Worm (Caenorhabditis elegans) whole organism, L2 larva: ENCODE measurements around the gene F56C3.4.

Source experiments
- C34F6.9 ChIP-seq: fragments of 150-350 bp; optimal IDR thresholded peaks from 2 replicates; lab custom pipeline; 2014; ENCODE audit warnings: missing biosample characterization, missing genetic modification characterization
- F13H6.1 ChIP-seq: sonication (generic microtip); optimal IDR thresholded peaks from 2 replicates; lab custom pipeline; 2016; ENCODE audit warnings: missing genetic modification characterization, missing compliant biosample characterization
- Y55F3AM.14 ChIP-seq: fragments of 200-800 bp; sonication (Bioruptor generic); optimal IDR thresholded peaks from 2 replicates; lab custom pipeline; 2018; ENCODE audit warnings: mild to moderate bottlenecking, missing genetic modification characterization, missing compliant biosample characterization
- ama-1 ChIP-seq: fragments of 150-350 bp; optimal IDR thresholded peaks from 2 replicates; lab custom pipeline; 2018; ENCODE audit warnings: inconsistent platforms
- blmp-1 ChIP-seq: sonication (generic microtip); optimal IDR thresholded peaks from 2 replicates; lab custom pipeline; 2017; ENCODE audit warnings: missing genetic modification characterization, mild to moderate bottlenecking, missing compliant biosample characterization, antibody characterized with exemption, moderate library complexity; ENCODE audit not compliant: insufficient read depth
- ceh-16 ChIP-seq: fragments of 150-350 bp; optimal IDR thresholded peaks from 2 replicates; lab custom pipeline; 2014; ENCODE audit warnings: missing biosample characterization, missing genetic modification characterization
- ceh-82 ChIP-seq: fragments of 150-350 bp; optimal IDR thresholded peaks from 2 replicates; lab custom pipeline; 2014; ENCODE audit warnings: missing biosample characterization, missing genetic modification characterization
- crh-2 ChIP-seq: sonication (generic microtip); optimal IDR thresholded peaks from 2 replicates; lab custom pipeline; 2017; ENCODE audit warnings: missing biosample characterization, missing genetic modification characterization
- dmd-4 ChIP-seq: sonication (generic microtip); optimal IDR thresholded peaks from 2 replicates; lab custom pipeline; 2017; ENCODE audit warnings: missing biosample characterization, missing genetic modification characterization
- egl-27 ChIP-seq: sonication (generic microtip); optimal IDR thresholded peaks from 3 replicates; lab custom pipeline; 2017; ENCODE audit warnings: missing biosample characterization, missing genetic modification reagents, missing genetic modification characterization
- elt-1 ChIP-seq: fragments of 150-350 bp; optimal IDR thresholded peaks from 2 replicates; lab custom pipeline; 2014; ENCODE audit warnings: missing biosample characterization, missing genetic modification characterization
- fos-1 ChIP-seq: fragments of 150-350 bp; optimal IDR thresholded peaks from 2 replicates; lab custom pipeline; 2014; ENCODE audit warnings: missing biosample characterization, missing genetic modification characterization
- gmeb-1 ChIP-seq: fragments of 150-350 bp; optimal IDR thresholded peaks from 2 replicates; lab custom pipeline; 2014; ENCODE audit warnings: missing biosample characterization, missing genetic modification characterization
- lin-13 ChIP-seq: fragments of 150-350 bp; optimal IDR thresholded peaks from 2 replicates; lab custom pipeline; 2014; ENCODE audit warnings: missing biosample characterization, missing genetic modification reagents, missing genetic modification characterization
- lin-39 ChIP-seq: fragments of 150-350 bp; optimal IDR thresholded peaks from 2 replicates; lab custom pipeline; 2014; ENCODE audit warnings: missing biosample characterization, missing genetic modification reagents, missing genetic modification characterization
- lsy-2 ChIP-seq, 2 experiments: fragments of 150-350 bp in 1 of 2; sonication (generic microtip) in 1 of 2; optimal IDR thresholded peaks; 2 replicates each; lab custom pipeline; 2014 to 2017; ENCODE audit warnings: missing biosample characterization in 2 of 2, missing genetic modification characterization in 2 of 2
- mab-5 ChIP-seq: fragments of 150-350 bp; optimal IDR thresholded peaks from 2 replicates; lab custom pipeline; 2014; ENCODE audit warnings: missing biosample characterization, missing genetic modification characterization
- mbf-1 ChIP-seq: sonication (generic microtip); optimal IDR thresholded peaks from 2 replicates; lab custom pipeline; 2017; ENCODE audit warnings: missing biosample characterization, missing genetic modification characterization
- mdl-1 ChIP-seq, 2 experiments: fragments of 150-350 bp in 1 of 2; sonication (generic microtip) in 1 of 2; optimal IDR thresholded peaks; 2 replicates each; lab custom pipeline; 2017; ENCODE audit warnings: missing biosample characterization in 2 of 2, missing genetic modification characterization in 2 of 2
- nhr-10 ChIP-seq: sonication (generic microtip); optimal IDR thresholded peaks from 2 replicates; lab custom pipeline; 2017; ENCODE audit warnings: missing biosample characterization, missing genetic modification characterization
- nhr-12 ChIP-seq: fragments of 150-350 bp; optimal IDR thresholded peaks from 2 replicates; lab custom pipeline; 2014; ENCODE audit warnings: missing biosample characterization, missing genetic modification characterization
- nhr-129 ChIP-seq: fragments of 150-350 bp; optimal IDR thresholded peaks from 2 replicates; lab custom pipeline; 2014; ENCODE audit warnings: missing biosample characterization, missing genetic modification characterization
- nhr-21 ChIP-seq: fragments of 150-350 bp; optimal IDR thresholded peaks from 2 replicates; lab custom pipeline; 2014; ENCODE audit warnings: missing biosample characterization, missing genetic modification characterization
- nhr-23 ChIP-seq: fragments of 150-350 bp; optimal IDR thresholded peaks from 2 replicates; lab custom pipeline; 2014; ENCODE audit warnings: missing biosample characterization, missing genetic modification reagents, missing genetic modification characterization
- nhr-237 ChIP-seq: fragments of 150-350 bp; optimal IDR thresholded peaks from 2 replicates; lab custom pipeline; 2014; ENCODE audit warnings: missing biosample characterization, missing genetic modification characterization
- nhr-25 ChIP-seq: fragments of 150-350 bp; sonication (generic microtip); optimal IDR thresholded peaks from 3 replicates; lab custom pipeline; 2014; ENCODE audit warnings: missing biosample characterization, missing genetic modification characterization
- nhr-6 ChIP-seq: fragments of 150-350 bp; optimal IDR thresholded peaks from 2 replicates; lab custom pipeline; 2014; ENCODE audit warnings: missing biosample characterization, missing genetic modification characterization
- sem-4 ChIP-seq: fragments of 150-350 bp; optimal IDR thresholded peaks from 2 replicates; lab custom pipeline; 2014; ENCODE audit warnings: missing biosample characterization, missing genetic modification reagents, missing genetic modification characterization
- skn-1 ChIP-seq: sonication (generic microtip); optimal IDR thresholded peaks from 2 replicates; lab custom pipeline; 2017; ENCODE audit warnings: missing biosample characterization, missing genetic modification characterization
- sma-3 ChIP-seq: sonication (generic microtip); optimal IDR thresholded peaks from 2 replicates; lab custom pipeline; 2016; ENCODE audit warnings: missing genetic modification reagents, missing genetic modification characterization, missing compliant biosample characterization
- sma-9 ChIP-seq, 2 experiments: fragments of 150-350 bp in 1 of 2; sonication (generic microtip) in 1 of 2; optimal IDR thresholded peaks; 2 replicates each; lab custom pipeline; 2014 to 2016; ENCODE audit warnings: missing genetic modification characterization in 2 of 2, mild to moderate bottlenecking in 1 of 2, missing biosample characterization in 1 of 2, missing compliant biosample characterization in 1 of 2, missing genetic modification reagents in 1 of 2, moderate library complexity in 1 of 2
- unc-39 ChIP-seq: fragments of 150-350 bp; optimal IDR thresholded peaks from 2 replicates; lab custom pipeline; 2014; ENCODE audit warnings: missing biosample characterization, missing genetic modification characterization
- unc-55 ChIP-seq: fragments of 150-350 bp; sonication (generic microtip); optimal IDR thresholded peaks from 3 replicates; lab custom pipeline; 2014; ENCODE audit warnings: missing biosample characterization, missing genetic modification reagents, missing genetic modification characterization
- unc-62 ChIP-seq: fragments of 150-350 bp; optimal IDR thresholded peaks from 2 replicates; lab custom pipeline; 2014; ENCODE audit warnings: missing biosample characterization, missing genetic modification reagents, missing genetic modification characterization
- zag-1 ChIP-seq: fragments of 150-350 bp; optimal IDR thresholded peaks from 2 replicates; lab custom pipeline; 2014; ENCODE audit warnings: missing biosample characterization, missing genetic modification characterization
- ztf-1 ChIP-seq: fragments of 200-800 bp; sonication (Bioruptor generic); conservative IDR thresholded peaks from 2 replicates; pipeline ENCODE4 v1.3.6; 2022; ENCODE audit warnings: missing genetic modification characterization, missing compliant biosample characterization
- ztf-11 ChIP-seq: sonication (generic microtip); optimal IDR thresholded peaks from 2 replicates; lab custom pipeline; 2017; ENCODE audit warnings: missing biosample characterization, missing genetic modification characterization

The F56C3.4 gene

DNA sequence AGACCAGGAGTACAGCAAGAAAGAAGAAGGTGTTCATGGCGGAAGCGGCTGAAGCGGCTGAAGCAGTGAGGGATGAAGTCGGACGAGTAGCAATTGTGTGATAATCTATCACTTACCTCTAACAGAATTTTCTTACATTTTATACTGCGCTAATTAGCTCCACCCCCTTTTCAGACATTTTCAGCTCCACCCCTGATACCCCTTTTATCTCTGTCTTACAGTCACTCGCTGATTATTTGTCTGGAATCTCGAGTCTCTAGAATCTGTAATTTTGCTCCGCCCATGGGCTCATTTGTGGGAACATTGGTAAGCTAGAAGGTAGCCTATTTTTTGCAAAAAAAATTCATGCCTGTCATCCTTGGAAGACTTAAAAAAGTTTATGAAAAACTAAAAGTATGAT, 16.2 kb downstream of the F56C3.4 start, which contains the start of gene ins-39:
Gene ins-39, minus strand, starts transcription at position 101 of the 400 bp plus-strand sequence.
- TF ChIP-seq sem-4 (no peak), ztf-11 (tag; lab: Kevin White, UChicago) (no peak), zag-1 (tag; lab: Kevin White, UChicago) (no peak), sma-9 (GFP tag; optimal IDR thresholded peaks at IDR 0.05; lab: Kevin White, UChicago) (no peak), sma-9 (tag; optimal IDR thresholded peaks at IDR 0.05; lab: Kevin White, UChicago) (no peak), nhr-237 (tag; lab: Kevin White, UChicago) (no peak), mab-5 (tag; lab: Kevin White, UChicago) (no peak), nhr-12 (tag; lab: Kevin White, UChicago) (no peak), lsy-2 (tag; optimal IDR thresholded peaks at IDR 0.05; lab: Kevin White, UChicago) (no peak), ceh-16 (no peak), ama-1 (lab: Kevin White, UChicago) (no peak), nhr-10 (tag; lab: Kevin White, UChicago) (no peak), ceh-82 (tag; lab: Kevin White, UChicago) (no peak)

DNA sequence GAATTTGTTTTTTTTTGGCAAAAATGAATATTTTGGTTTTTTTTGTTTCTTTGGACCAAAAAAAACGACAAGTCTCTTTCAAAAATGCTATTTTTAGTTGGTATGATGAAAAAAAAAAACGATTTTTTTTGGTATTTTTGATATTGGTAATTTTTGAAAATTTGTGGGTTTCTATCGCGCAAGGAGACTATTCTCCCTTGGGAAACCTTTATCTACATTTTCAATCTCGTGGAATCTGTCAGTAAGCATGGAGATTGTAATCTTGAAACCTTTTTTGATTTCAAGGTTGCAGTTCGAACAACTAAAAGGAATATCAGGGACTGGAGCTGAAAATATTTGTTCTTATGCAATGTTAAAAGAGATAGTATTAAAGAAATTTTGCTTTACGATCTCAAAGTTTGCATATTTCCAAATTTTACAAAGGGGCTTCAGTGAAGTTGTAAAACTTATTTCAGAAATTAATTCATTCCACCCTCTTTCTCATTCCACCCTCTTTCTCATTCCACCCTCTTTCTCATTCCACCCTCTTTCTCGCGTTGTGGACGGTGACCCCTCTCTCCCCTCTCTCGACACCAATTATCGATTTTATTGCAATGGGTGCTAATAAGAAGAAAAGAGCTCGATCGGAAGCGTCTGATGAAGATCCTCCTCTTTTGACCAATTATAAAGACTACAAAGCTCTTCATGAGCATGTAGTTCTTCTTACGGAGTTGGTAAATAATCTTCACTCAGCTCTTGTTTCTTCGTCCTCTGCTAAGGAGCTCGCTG, 21.4 kb downstream of the F56C3.4 start:
- TF ChIP-seq nhr-21 (tag; lab: Kevin White, UChicago) (no peak), gmeb-1 (peak; percentile 27), egl-27 (tag; lab: Kevin White, UChicago) (no peak), unc-55 (GFP tag; lab: Kevin White, UChicago) (peak; percentile 15), skn-1 (tag; lab: Kevin White, UChicago) (no peak), F13H6.1 (peak; percentile 21), nhr-129 (tag; lab: Kevin White, UChicago) (peak; percentile 17), nhr-25 (peak; percentile 29), ceh-16 (no peak), nhr-12 (tag; lab: Kevin White, UChicago) (no peak), elt-1 (tag; lab: Kevin White, UChicago) (no peak), sma-3 (GFP tag; lab: Kevin White, UChicago) (peak; percentile 13), crh-2 (tag; lab: Kevin White, UChicago) (peak; percentile 46), lin-13 (GFP tag; lab: Kevin White, UChicago) (peak; percentile 17), nhr-6 (no peak), mbf-1 (tag; lab: Kevin White, UChicago) (no peak), lsy-2 (tag; optimal IDR thresholded peaks at IDR 0.05; lab: Kevin White, UChicago) (peak; percentile 22 to 37), lin-39 (tag; lab: Kevin White, UChicago) (no peak), ama-1 (lab: Kevin White, UChicago) (no peak), Y55F3AM.14 (GFP tag; lab: Kevin White, UChicago) (no peak), C34F6.9 (peak; percentile 38)

DNA sequence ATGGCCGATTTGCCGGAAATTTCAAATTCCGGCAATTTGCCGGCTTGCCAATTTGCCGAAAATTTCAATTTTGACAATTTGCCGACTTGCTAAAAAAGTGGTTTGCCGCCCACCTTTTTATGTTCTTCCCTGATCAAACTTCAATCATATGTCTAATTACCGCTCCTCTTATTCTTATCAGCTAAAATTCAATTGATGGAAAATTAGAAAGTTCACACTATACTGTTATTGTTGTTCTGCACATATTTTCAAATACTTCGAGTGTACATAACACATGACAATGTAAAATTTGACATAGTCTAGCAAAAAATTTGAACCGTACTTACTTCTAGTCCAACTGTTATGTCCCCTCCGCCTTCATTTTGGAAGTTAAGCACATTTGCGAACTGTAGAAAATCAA, 22.7 kb downstream of the F56C3.4 start:
- no peak for TF ChIP-seq crh-2 (tag; lab: Kevin White, UChicago)
- TF ChIP-seq egl-27 (tag; lab: Kevin White, UChicago) = no peak
- TF ChIP-seq nhr-12 (tag; lab: Kevin White, UChicago) = no peak

DNA sequence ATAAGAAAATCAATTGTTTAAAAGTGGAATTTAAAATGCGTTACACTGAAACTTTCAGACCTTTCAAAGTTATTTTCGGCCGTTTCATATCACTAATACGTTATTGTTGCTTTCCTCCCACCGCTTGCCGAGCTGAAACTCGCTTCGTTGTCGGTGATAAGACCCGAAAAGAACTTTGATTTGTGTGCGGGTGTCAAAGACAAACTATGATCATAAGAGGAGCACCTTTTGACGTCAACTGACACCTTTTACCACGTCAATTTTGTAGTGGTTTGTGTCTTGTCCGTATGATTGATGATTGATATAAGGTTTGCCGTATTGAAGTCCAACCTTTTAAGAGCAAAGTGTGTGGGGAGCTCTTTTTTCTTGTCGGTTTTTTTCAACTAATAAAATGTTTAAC, 23.5 kb downstream of the F56C3.4 start, which contains the start of gene ttr-37:
Gene ttr-37, minus strand, starts transcription at position 167 of the 400 bp plus-strand sequence.
- no peak for TF ChIP-seq nhr-6
- no peak for TF ChIP-seq unc-55 (GFP tag; lab: Kevin White, UChicago)
- no peak for TF ChIP-seq blmp-1 (tag; lab: Kevin White, UChicago)
- peak; percentile 19 for TF ChIP-seq nhr-129 (tag; lab: Kevin White, UChicago)
- TF ChIP-seq lin-39 (tag; lab: Kevin White, UChicago) = no peak
- TF ChIP-seq sma-9 (GFP tag; optimal IDR thresholded peaks at IDR 0.05; lab: Kevin White, UChicago) = peak; percentile 62
- no peak for TF ChIP-seq sma-9 (tag; optimal IDR thresholded peaks at IDR 0.05; lab: Kevin White, UChicago)
- no peak for TF ChIP-seq unc-62 (GFP tag; lab: Kevin White, UChicago)
- no peak for TF ChIP-seq nhr-237 (tag; lab: Kevin White, UChicago)
- peak; percentile 81 for TF ChIP-seq crh-2 (tag; lab: Kevin White, UChicago)
- TF ChIP-seq unc-39 (tag; lab: Kevin White, UChicago) = no peak
- no peak for TF ChIP-seq ztf-11 (tag; lab: Kevin White, UChicago)
- TF ChIP-seq ama-1 (lab: Kevin White, UChicago) = no peak
- TF ChIP-seq mdl-1 (tag; optimal IDR thresholded peaks at IDR 0.05; lab: Kevin White, UChicago) = no peak
- no peak for TF ChIP-seq dmd-4 (tag; lab: Kevin White, UChicago)
- TF ChIP-seq fos-1 (tag; lab: Kevin White, UChicago) = peak; percentile 53
- no peak for TF ChIP-seq nhr-23 (tag; lab: Kevin White, UChicago)
- TF ChIP-seq sma-3 (GFP tag; lab: Kevin White, UChicago) = peak; percentile 11
- no peak for TF ChIP-seq ztf-1 (GFP tag; lab: Robert Waterston, UW)
- TF ChIP-seq gmeb-1 = peak; percentile 46
